Worm (Caenorhabditis elegans) whole organism, L4/young adult: ENCODE data around the gene clec-189.

Experiments used
- W03F9.2 ChIP-seq: fragments of 150-350 bp; optimal IDR thresholded peaks from 2 replicates; lab custom pipeline; 2014; ENCODE audit warnings: missing biosample characterization, missing genetic modification characterization
- him-1 ChIP-seq: sonication (generic microtip); optimal IDR thresholded peaks from 2 replicates; lab custom pipeline; 2016; ENCODE audit warnings: missing genotype, missing genetic modification reagents, missing genetic modification characterization, missing compliant biosample characterization

DNA sequence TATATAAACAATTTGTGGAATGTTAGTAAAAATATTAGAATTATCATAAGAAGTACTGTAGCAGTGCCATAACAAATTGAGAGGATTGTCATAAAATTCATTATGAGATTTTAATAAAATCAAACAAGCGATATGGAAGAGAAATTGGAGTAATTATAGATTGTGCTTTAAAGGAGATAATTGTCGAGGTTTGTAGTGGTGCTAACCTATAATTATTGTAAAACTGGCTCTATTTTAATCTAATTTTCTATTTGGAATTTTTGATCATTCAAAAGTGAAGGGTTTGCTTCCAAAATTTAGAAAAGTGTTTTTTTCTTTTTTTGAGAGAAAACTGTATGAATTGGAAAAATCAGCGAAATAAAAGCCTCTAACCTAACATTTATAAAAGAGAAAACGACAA is 20.2 kb downstream of the clec-189 start, which contains the start of gene srg-51:
- TF ChIP-seq W03F9.2 (tag; lab: Kevin White, UChicago) (no peak), him-1 (tag; lab: Kevin White, UChicago) (no peak)
